Worm (Caenorhabditis elegans) whole organism, L3 larva: ENCODE results near the gene mdt-21.
"Not testable (repeated sequence)": the region's sequence is repeated elsewhere in the genome, so short reads cannot be mapped to it uniquely, and the experiment has no call there.

ENCODE experiments used
- daf-12 ChIP-seq: fragments of 150-350 bp; optimal IDR thresholded peaks from 2 replicates; lab custom pipeline; 2014; ENCODE audit warnings: missing biosample characterization, missing genetic modification reagents, missing genetic modification characterization
- egl-27 ChIP-seq: sonication (generic microtip); optimal IDR thresholded peaks from 4 replicates; lab custom pipeline; 2017; ENCODE audit warnings: missing biosample characterization, missing genetic modification reagents, missing genetic modification characterization
- eor-1 ChIP-seq, 2 experiments: fragments of 150-350 bp; optimal IDR thresholded peaks; 2 replicates each; lab custom pipeline; 2014 to 2018; ENCODE audit warnings: missing biosample characterization in 2 of 2, missing genetic modification characterization in 2 of 2
- lin-39 ChIP-seq: fragments of 150-350 bp; optimal IDR thresholded peaks from 2 replicates; lab custom pipeline; 2018; ENCODE audit warnings: missing biosample characterization, missing genetic modification reagents, missing genetic modification characterization
- nfya-1 ChIP-seq: sonication (generic microtip); optimal IDR thresholded peaks from 2 replicates; lab custom pipeline; 2017; ENCODE audit warnings: missing genetic modification characterization, mild to moderate bottlenecking, missing compliant biosample characterization, antibody characterized with exemption, moderate library complexity; ENCODE audit not compliant: insufficient read depth
- nhr-77 ChIP-seq: fragments of 150-350 bp; optimal IDR thresholded peaks from 2 replicates; lab custom pipeline; 2014; ENCODE audit warnings: missing biosample characterization, missing genetic modification characterization
- snpc-4 ChIP-seq: fragments of 150-350 bp; optimal IDR thresholded peaks from 2 replicates; lab custom pipeline; 2014; ENCODE audit warnings: missing biosample characterization, missing genetic modification characterization
- ztf-11 ChIP-seq: fragments of 150-350 bp; optimal IDR thresholded peaks from 2 replicates; lab custom pipeline; 2014; ENCODE audit warnings: missing biosample characterization, missing genetic modification characterization
- ztf-4 ChIP-seq: fragments of 150-350 bp; optimal IDR thresholded peaks from 2 replicates; lab custom pipeline; 2014; ENCODE audit warnings: missing biosample characterization, missing genetic modification characterization

DNA sequence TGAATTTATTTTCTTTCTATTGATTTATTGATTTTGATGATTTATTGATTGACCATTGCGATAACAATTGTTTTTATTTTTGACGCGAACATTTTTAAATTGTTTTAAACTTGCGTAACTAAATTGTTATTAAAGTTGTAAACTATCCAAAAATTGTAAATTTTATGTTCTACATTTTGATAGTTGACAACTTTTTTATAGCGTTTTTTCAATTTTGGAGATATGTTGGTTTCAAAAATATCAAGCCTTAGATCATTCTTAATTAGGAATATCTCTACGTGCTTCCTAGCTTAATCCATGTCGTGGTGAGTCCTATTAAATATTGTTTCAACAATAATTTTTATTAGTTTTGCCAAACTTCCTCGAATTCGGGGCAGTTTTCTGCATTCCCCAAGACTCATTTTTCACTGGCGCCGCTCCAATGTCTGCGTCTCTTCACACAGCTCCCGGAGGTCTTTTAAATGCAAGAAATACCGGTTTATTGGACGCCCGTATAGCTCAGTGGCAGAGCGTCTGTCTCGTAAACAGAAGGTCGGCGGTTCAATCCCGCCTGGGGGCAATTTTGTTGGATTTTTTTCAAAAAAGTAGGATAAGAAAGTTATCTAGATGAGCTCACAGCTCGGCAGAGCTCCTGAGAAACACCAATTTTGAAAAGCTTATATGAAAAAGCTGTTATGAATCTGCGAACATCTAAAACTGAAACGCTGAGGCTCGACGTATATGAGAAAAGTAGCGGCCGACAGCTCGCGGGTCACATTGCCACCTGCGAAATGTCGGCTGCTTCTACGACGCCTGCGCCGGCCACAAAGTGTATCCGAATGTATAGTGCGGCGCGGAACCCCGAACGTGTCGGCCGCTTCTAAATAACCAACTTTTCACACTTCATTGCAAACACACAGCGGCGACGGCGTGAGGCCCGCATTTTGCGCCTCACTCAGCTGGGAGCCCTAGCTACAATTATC, 15.2 kb downstream of the mdt-21 start, which contains the start of gene C24H11.2:
- TF ChIP-seq lin-39 (tag; lab: Kevin White, UChicago) = peak; percentile 29
- TF ChIP-seq nhr-77 (tag; lab: Kevin White, UChicago); egl-27; ztf-11 (tag; lab: Kevin White, UChicago); ztf-4; daf-12 (tag; lab: Kevin White, UChicago); eor-1 (tag; optimal IDR thresholded peaks at IDR 0.05; lab: Kevin White, UChicago): not testable (repeated sequence)
- TF ChIP-seq snpc-4 (tag; lab: Kevin White, UChicago) = peak; percentile 71
- peak; percentile 58 for TF ChIP-seq nfya-1 (tag; lab: Kevin White, UChicago)
